Worm (Caenorhabditis elegans) whole organism, L4/young adult: Measurements from ENCODE around the gene hsb-1.

ENCODE experiments used
- W03F9.2 ChIP-seq: fragments of 150-350 bp; optimal IDR thresholded peaks from 2 replicates; lab custom pipeline; 2014; ENCODE audit warnings: missing biosample characterization, missing genetic modification characterization
- dao-5 ChIP-seq: sonication (generic microtip); optimal IDR thresholded peaks from 2 replicates; lab custom pipeline; 2016; ENCODE audit warnings: missing genotype, missing genetic modification characterization, moderate library complexity, missing compliant biosample characterization
- him-1 ChIP-seq: sonication (generic microtip); optimal IDR thresholded peaks from 2 replicates; lab custom pipeline; 2016; ENCODE audit warnings: missing genotype, missing genetic modification reagents, missing genetic modification characterization, missing compliant biosample characterization

- TF ChIP-seq dao-5 (tag; lab: Kevin White, UChicago) (no peak), him-1 (no peak), W03F9.2 (tag; lab: Kevin White, UChicago) (no peak)
These were observed 32.1 kb upstream of the hsb-1 start, which contains the start of gene pgp-1 for ce11 chrIV:12599158-12599557.
